Worm (Caenorhabditis elegans) whole organism, young adult: ENCODE measurements around the gene K06H7.1.

Experiments used
- Y56A3A.18 ChIP-seq: fragments of 200-800 bp; sonication (Bioruptor generic); IDR thresholded peaks from 2 replicates; pipeline ENCODE4 v1.3.6; 2022; ENCODE audit warnings: missing genetic modification reagents, missing genetic modification characterization, missing compliant biosample characterization
- attf-6 ChIP-seq: fragments of 200-800 bp; sonication (Bioruptor generic); IDR thresholded peaks from 2 replicates; pipeline ENCODE4 v1.3.6; 2022; ENCODE audit warnings: missing genetic modification reagents, missing genetic modification characterization, missing compliant biosample characterization
- ccch-3 ChIP-seq: fragments of 200-800 bp; sonication (Bioruptor generic); optimal IDR thresholded peaks from 2 replicates; lab custom pipeline; 2018; ENCODE audit warnings: mild to moderate bottlenecking, missing genetic modification characterization, missing compliant biosample characterization
- ceh-79 ChIP-seq: sonication (generic microtip); optimal IDR thresholded peaks from 2 replicates; lab custom pipeline; 2017; ENCODE audit warnings: mild to moderate bottlenecking, missing genetic modification characterization, missing compliant biosample characterization
- dox-1 ChIP-seq: fragments of 200-800 bp; sonication (Bioruptor generic); IDR thresholded peaks from 2 replicates; pipeline ENCODE4 v1.3.6; 2022; ENCODE audit warnings: missing genetic modification reagents, missing genetic modification characterization, missing compliant biosample characterization
- lin-35 ChIP-seq, 3 experiments: fragments of 150-350 bp in 2 of 3; sonication (generic microtip) in 1 of 3; optimal IDR thresholded peaks; 2 replicates each; lab custom pipeline; 2014 to 2018; ENCODE audit warnings: missing biosample characterization in 3 of 3, missing genetic modification characterization in 3 of 3, missing genetic modification reagents in 3 of 3
- unc-130 ChIP-seq: sonication (generic microtip); optimal IDR thresholded peaks from 2 replicates; lab custom pipeline; 2016; ENCODE audit warnings: missing genetic modification reagents, missing genetic modification characterization, missing compliant biosample characterization

ce11 chrIII:8091408-8091807, 7.7 kb upstream of the K06H7.1 start, which contains the start of gene idi-1:
- TF ChIP-seq Y56A3A.18 (no peak), lin-35 (GFP tag; optimal IDR thresholded peaks at IDR 0.05; lab: Kevin White, UChicago) (no peak), unc-130 (no peak), ceh-79 (tag; lab: Kevin White, UChicago) (no peak), dox-1 (GFP tag; lab: Robert Waterston, UW) (no peak), attf-6 (GFP tag; lab: Robert Waterston, UW) (no peak), ccch-3 (GFP tag; lab: Kevin White, UChicago) (no peak)
